Fruit fly (Drosophila melanogaster) whole organism, pupa: ENCODE results near the gene CG17732.

Experiments
- CG10348 ChIP-seq: fragments of 200-800 bp; sonication (Bioruptor generic); IDR thresholded peaks from 2 replicates; pipeline ENCODE4 v1.3.6; 2022; ENCODE audit warnings: missing biosample characterization, missing genetic modification characterization
- CG12605 ChIP-seq: fragments of 200-800 bp; sonication (Bioruptor generic); IDR thresholded peaks from 2 replicates; pipeline ENCODE4 v1.3.6; 2022; ENCODE audit warnings: missing biosample characterization, missing genetic modification characterization
- CG13204 ChIP-seq: fragments of 200-800 bp; sonication (Bioruptor generic); optimal IDR thresholded peaks from 2 replicates; lab custom pipeline; 2018; ENCODE audit warnings: missing biosample characterization, mild to moderate bottlenecking, missing genetic modification characterization, moderate library complexity
- CG14655 ChIP-seq: fragments of 200-800 bp; sonication (Bioruptor generic); optimal IDR thresholded peaks from 3 replicates; lab custom pipeline; 2017; ENCODE audit warnings: mild to moderate bottlenecking, missing biosample characterization, missing genetic modification reagents, missing genetic modification characterization
- CG15710 ChIP-seq: fragments of 200-800 bp; sonication (Bioruptor generic); optimal IDR thresholded peaks from 2 replicates; lab custom pipeline; 2018; ENCODE audit warnings: missing biosample characterization, mild to moderate bottlenecking, missing genetic modification characterization, moderate library complexity
- CG17806 ChIP-seq: fragments of 200-800 bp; sonication (Bioruptor generic); optimal IDR thresholded peaks from 2 replicates; lab custom pipeline; 2018; ENCODE audit warnings: missing biosample characterization, mild to moderate bottlenecking, missing genetic modification characterization, moderate library complexity
- CG32121 ChIP-seq: fragments of 200-800 bp; sonication (Bioruptor generic); IDR thresholded peaks from 2 replicates; pipeline ENCODE4 v1.3.6; 2022; ENCODE audit warnings: missing biosample characterization, missing genetic modification characterization
- CG34367 ChIP-seq: fragments of 200-800 bp; sonication (Bioruptor generic); optimal IDR thresholded peaks from 2 replicates; lab custom pipeline; 2018; ENCODE audit warnings: missing biosample characterization, mild to moderate bottlenecking, missing genetic modification characterization
- CG4496 ChIP-seq: fragments of 200-800 bp; sonication (Bioruptor generic); IDR thresholded peaks from 3 replicates; pipeline ENCODE4 v1.3.6; 2022; ENCODE audit warnings: missing biosample characterization, missing genetic modification characterization
- CG8159 ChIP-seq: fragments of 200-800 bp; sonication (Bioruptor generic); optimal IDR thresholded peaks from 3 replicates; lab custom pipeline; 2018; ENCODE audit warnings: missing biosample characterization, mild to moderate bottlenecking, missing genetic modification characterization, moderate library complexity
- CG8301 ChIP-seq: fragments of 200-800 bp; sonication (Bioruptor generic); optimal IDR thresholded peaks from 2 replicates; lab custom pipeline; 2018; ENCODE audit warnings: missing biosample characterization, mild to moderate bottlenecking, missing genetic modification characterization
- CG9948 ChIP-seq: fragments of 200-800 bp; sonication (Bioruptor generic); optimal IDR thresholded peaks from 2 replicates; lab custom pipeline; 2018; ENCODE audit warnings: missing biosample characterization, mild to moderate bottlenecking, missing genetic modification characterization, moderate library complexity
- D1 ChIP-seq: fragments of 200-800 bp; sonication (Bioruptor generic); optimal IDR thresholded peaks from 2 replicates; lab custom pipeline; 2018; ENCODE audit warnings: missing biosample characterization, mild to moderate bottlenecking, missing genetic modification characterization, moderate library complexity
- EcR ChIP-seq: fragments of 200-800 bp; sonication (Bioruptor generic); optimal IDR thresholded peaks from 3 replicates; lab custom pipeline; 2019; ENCODE audit warnings: missing biosample characterization, missing genetic modification characterization, mild to moderate bottlenecking, moderate library complexity, missing genetic modification reagents
- Ets98B ChIP-seq: fragments of 200-800 bp; sonication (Bioruptor generic); IDR thresholded peaks from 2 replicates; pipeline ENCODE4 v1.3.6; 2022; ENCODE audit warnings: missing biosample characterization, missing genetic modification characterization
- Pif1A ChIP-seq: fragments of 200-800 bp; sonication (Bioruptor generic); optimal IDR thresholded peaks from 3 replicates; lab custom pipeline; 2016; ENCODE audit warnings: missing biosample characterization, missing genetic modification characterization
- Pif1B ChIP-seq: fragments of 200-800 bp; sonication (Bioruptor generic); optimal IDR thresholded peaks from 3 replicates; lab custom pipeline; 2016; ENCODE audit warnings: missing biosample characterization, missing genetic modification characterization
- Snoo ChIP-seq: fragments of 200-800 bp; sonication (Bioruptor generic); optimal IDR thresholded peaks from 3 replicates; lab custom pipeline; 2017; ENCODE audit warnings: missing biosample characterization, mild to moderate bottlenecking, missing genetic modification characterization, inconsistent platforms
- fd96Ca ChIP-seq: fragments of 200-800 bp; sonication (Bioruptor generic); IDR thresholded peaks from 3 replicates; pipeline ENCODE4 v1.3.6; 2022; ENCODE audit warnings: missing biosample characterization, missing genetic modification characterization
- gl ChIP-seq: fragments of 200-800 bp; sonication (Bioruptor generic); optimal IDR thresholded peaks from 2 replicates; lab custom pipeline; 2018; ENCODE audit warnings: missing biosample characterization, mild to moderate bottlenecking, missing genetic modification characterization
- rn ChIP-seq: fragments of 200-800 bp; sonication (Bioruptor generic); IDR thresholded peaks from 2 replicates; pipeline ENCODE4 v1.3.6; 2022; ENCODE audit warnings: missing biosample characterization, missing genetic modification characterization

The CG17732 gene

DNA sequence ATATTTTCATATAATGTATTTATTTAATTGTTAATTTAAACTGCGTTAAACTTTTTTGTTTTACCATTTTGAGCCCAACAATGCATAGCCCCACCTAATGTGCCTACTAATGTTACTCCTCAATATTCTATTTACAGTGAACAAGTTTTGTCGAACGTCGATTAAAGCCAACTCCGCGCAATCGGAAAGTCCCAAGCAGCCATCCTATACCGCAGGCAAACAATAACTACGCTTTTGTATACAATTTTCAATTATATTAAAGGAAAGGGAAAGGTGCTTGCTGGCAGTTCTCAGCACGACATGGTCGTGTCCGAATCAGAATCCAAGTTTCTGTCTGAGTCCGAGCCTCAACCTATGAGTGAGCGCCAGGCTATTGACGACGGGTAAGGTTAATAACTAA is at the start of gene CG17732:
TSS of gene CG17732 (plus strand) at position 301 of the 400 bp plus-strand sequence.
- no peak for TF ChIP-seq Snoo
- TF ChIP-seq CG14655 = no peak
- TF ChIP-seq CG32121 (GFP tag; lab: Robert Waterston, UW) = no peak
- TF ChIP-seq gl (tag; lab: Kevin White, UChicago) = no peak
- TF ChIP-seq CG9948 (tag; lab: Kevin White, UChicago) = no peak
- TF ChIP-seq CG12605 = no peak
- TF ChIP-seq CG17806 (tag; lab: Kevin White, UChicago) = no peak
- TF ChIP-seq Pif1B = no peak
- TF ChIP-seq rn (GFP tag; lab: Robert Waterston, UW) = no peak
- TF ChIP-seq Ets98B (GFP tag; lab: Robert Waterston, UW) = no peak
- no peak for TF ChIP-seq CG15710
- no peak for TF ChIP-seq CG13204 (GFP tag; lab: Kevin White, UChicago)
- TF ChIP-seq EcR (GFP tag; lab: Kevin White, UChicago) = no peak
- TF ChIP-seq CG8159 (tag; lab: Kevin White, UChicago) = no peak
- no peak for TF ChIP-seq D1 (tag; lab: Kevin White, UChicago)
- TF ChIP-seq CG4496 (GFP tag; lab: Robert Waterston, UW) = no peak

DNA sequence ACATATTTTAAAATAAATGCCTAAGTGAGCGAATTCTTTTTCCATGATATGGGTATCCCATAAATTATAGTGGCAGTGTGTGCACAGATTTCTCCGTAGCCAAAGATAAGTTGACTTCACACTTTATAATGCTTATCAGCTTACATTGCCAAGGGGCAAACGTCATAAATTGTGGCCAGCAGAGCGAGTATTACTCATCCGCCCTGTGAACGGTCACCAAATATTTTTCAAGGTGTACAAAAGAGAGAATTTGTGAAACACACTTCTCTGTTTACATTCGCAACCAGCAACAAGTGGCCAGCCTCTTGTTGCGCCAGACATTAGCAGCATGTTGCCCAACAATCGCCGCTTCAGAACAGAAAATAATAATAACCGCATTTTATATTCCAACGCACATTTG is 48.6 kb upstream of the CG17732 start:
- TF ChIP-seq CG9948 (tag; lab: Kevin White, UChicago) (no peak), fd96Ca (0 out of 3 replicates have a peak, but pooled peaks have one; percentile 10), gl (tag; lab: Kevin White, UChicago) (no peak), Pif1A (GFP tag; lab: Kevin White, UChicago) (peak; percentile 35), Pif1B (no peak), EcR (GFP tag; lab: Kevin White, UChicago) (no peak), Snoo (no peak), CG12605 (peak; percentile 62), Ets98B (GFP tag; lab: Robert Waterston, UW) (peak; percentile 53), CG14655 (no peak), CG32121 (GFP tag; lab: Robert Waterston, UW) (peak; percentile 26; the same call in 1 of the 2 replicates)

DNA sequence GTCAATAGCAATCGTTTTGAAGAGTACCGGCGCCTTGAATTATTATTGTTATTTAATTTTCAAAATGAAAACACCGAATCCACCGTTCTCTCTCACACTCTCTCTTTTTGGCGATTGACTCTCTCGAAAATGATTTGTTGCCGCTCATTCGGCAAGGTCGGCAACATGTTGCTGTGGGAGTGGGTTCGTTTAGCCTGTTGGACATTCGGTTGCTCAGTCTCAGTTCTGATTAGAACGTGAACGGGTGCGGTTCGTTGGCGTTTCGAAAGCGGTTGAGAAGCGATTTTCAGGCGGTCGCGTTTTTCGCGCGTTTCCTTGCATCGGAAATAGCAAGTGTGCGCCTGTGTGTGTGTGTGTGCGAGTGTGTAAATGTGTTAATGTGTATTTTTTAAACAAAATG is 42.5 kb upstream of the CG17732 start, which contains the start of gene Ac76E:
TSS of gene Ac76E (plus strand) at position 264 of the 400 bp plus-strand sequence.
- TF ChIP-seq Ets98B (GFP tag; lab: Robert Waterston, UW) (peak; percentile 30; the same call in 1 of the 2 replicates), CG9948 (tag; lab: Kevin White, UChicago) (no peak), CG12605 (peak; percentile 52), CG32121 (GFP tag; lab: Robert Waterston, UW) (peak; percentile 16; the same call in 1 of the 2 replicates)

DNA sequence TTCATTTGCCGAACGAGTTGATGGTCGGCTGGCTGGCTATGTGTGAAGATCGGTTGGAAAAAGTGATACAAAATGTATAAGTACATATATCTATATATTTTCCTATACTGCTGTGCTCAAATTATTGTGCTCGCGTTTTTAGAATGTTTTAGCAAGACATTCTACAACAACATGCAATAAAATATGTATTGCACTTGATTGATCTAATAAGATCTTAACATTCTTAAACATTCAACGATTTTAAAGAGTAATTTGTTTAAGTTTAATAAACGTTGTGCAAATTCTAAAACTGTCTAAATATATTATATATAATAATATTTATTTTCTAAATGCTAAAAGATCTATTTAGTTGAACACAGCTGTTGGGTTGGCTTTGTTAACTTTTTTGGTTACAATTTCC is 41.1 kb upstream of the CG17732 start:
- TF ChIP-seq CG32121 (GFP tag; lab: Robert Waterston, UW) (no peak), Pif1B (no peak), CG10348 (GFP tag; lab: Robert Waterston, UW) (no peak), CG17806 (tag; lab: Kevin White, UChicago) (no peak), D1 (tag; lab: Kevin White, UChicago) (no peak), Pif1A (GFP tag; lab: Kevin White, UChicago) (no peak)

DNA sequence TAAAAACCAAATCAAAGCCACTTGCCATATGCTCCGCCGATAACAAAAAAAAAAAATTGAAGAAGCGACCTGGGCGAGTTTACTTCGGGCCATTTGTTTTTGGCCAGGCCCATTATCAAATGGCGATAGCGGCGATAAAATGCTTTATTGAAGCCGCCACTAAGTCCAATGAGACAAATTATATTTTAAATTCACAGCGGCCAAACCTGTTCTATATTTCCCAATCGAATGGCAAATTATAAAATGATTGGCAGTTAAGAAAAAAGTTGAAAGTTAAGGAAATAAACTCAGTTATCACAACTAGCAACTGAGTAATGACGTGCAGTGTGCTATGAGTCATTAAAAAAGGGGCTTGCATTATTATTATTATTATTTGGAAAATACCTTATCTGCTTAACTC is 40.3 kb upstream of the CG17732 start:
- TF ChIP-seq rn (GFP tag; lab: Robert Waterston, UW) (no peak), CG10348 (GFP tag; lab: Robert Waterston, UW) (no peak), CG12605 (no peak), CG32121 (GFP tag; lab: Robert Waterston, UW) (no peak), D1 (tag; lab: Kevin White, UChicago) (no peak), Pif1B (no peak), CG8159 (tag; lab: Kevin White, UChicago) (no peak), CG13204 (GFP tag; lab: Kevin White, UChicago) (no peak), CG9948 (tag; lab: Kevin White, UChicago) (no peak)
- TF ChIP-seq, all 21 proteins: peak for 0

DNA sequence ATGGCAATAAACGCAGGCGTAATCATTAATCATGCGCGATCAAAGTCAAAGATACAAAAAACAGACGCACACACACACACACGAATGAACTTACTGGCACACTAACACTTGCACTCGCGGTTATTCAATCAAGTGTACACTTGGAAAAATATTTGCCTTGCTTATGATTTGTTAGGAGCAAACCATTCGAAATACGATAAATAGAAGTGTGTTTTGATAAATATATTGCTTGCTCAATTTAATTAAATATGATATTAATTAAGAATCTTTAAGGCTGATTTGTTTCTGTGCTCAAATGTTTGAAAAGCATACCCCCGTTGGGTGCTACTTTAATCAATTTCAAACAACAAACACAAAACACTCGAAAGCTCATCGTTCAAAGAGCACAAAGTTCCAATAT is 36.0 kb upstream of the CG17732 start:
- no peak for TF ChIP-seq CG4496 (GFP tag; lab: Robert Waterston, UW)
- no peak for TF ChIP-seq fd96Ca
- no peak for TF ChIP-seq Snoo
- TF ChIP-seq Ets98B (GFP tag; lab: Robert Waterston, UW) = no peak
- no peak for TF ChIP-seq Pif1A (GFP tag; lab: Kevin White, UChicago)
- no peak for TF ChIP-seq EcR (GFP tag; lab: Kevin White, UChicago)
- no peak for TF ChIP-seq CG17806 (tag; lab: Kevin White, UChicago)
- TF ChIP-seq Pif1B = no peak
- no peak for TF ChIP-seq rn (GFP tag; lab: Robert Waterston, UW)
- TF ChIP-seq D1 (tag; lab: Kevin White, UChicago) = no peak
- no peak for TF ChIP-seq CG32121 (GFP tag; lab: Robert Waterston, UW)
- TF ChIP-seq CG10348 (GFP tag; lab: Robert Waterston, UW) = no peak
- TF ChIP-seq CG34367 (tag; lab: Kevin White, UChicago) = no peak
- no peak for TF ChIP-seq CG14655
- TF ChIP-seq CG12605 = no peak
- TF ChIP-seq CG8159 (tag; lab: Kevin White, UChicago) = no peak
- TF ChIP-seq gl (tag; lab: Kevin White, UChicago) = no peak
- no peak for TF ChIP-seq CG15710
- no peak for TF ChIP-seq CG9948 (tag; lab: Kevin White, UChicago)
- no peak for TF ChIP-seq CG8301 (tag; lab: Kevin White, UChicago)

DNA sequence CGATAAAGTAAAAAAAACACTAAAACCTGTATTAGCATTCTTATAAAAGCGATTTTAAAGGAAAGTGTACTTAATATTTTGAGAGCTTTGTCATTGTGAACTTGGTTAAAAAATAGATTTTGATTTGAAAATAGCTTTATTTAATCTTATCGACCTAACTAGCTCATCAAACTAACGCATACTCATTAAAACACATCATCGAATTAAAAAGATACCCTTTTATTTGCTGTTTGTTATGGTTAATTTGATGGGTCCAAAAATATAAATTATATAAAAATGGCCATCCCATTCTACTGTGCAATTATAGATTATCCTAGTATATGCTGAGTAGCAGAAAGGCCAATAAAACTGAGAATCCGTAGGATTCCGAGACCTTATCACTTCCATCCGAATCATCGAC is 30.4 kb upstream of the CG17732 start, which contains the start of gene CG32219:
TSS of gene CG32219 (minus strand) at position 101 of the 400 bp plus-strand sequence.
- TF ChIP-seq CG12605 (no peak), rn (GFP tag; lab: Robert Waterston, UW) (no peak), CG34367 (tag; lab: Kevin White, UChicago) (no peak), CG9948 (tag; lab: Kevin White, UChicago) (no peak), gl (tag; lab: Kevin White, UChicago) (no peak), Pif1A (GFP tag; lab: Kevin White, UChicago) (no peak), CG14655 (no peak), CG17806 (tag; lab: Kevin White, UChicago) (no peak), CG10348 (GFP tag; lab: Robert Waterston, UW) (no peak), CG32121 (GFP tag; lab: Robert Waterston, UW) (no peak), CG13204 (GFP tag; lab: Kevin White, UChicago) (no peak), fd96Ca (no peak), CG8301 (tag; lab: Kevin White, UChicago) (no peak), Snoo (no peak), Ets98B (GFP tag; lab: Robert Waterston, UW) (no peak), CG15710 (no peak), CG4496 (GFP tag; lab: Robert Waterston, UW) (no peak)
